Worm (Caenorhabditis elegans): ENCODE results near the gene asg-2.

asg-2 gene

DNA sequence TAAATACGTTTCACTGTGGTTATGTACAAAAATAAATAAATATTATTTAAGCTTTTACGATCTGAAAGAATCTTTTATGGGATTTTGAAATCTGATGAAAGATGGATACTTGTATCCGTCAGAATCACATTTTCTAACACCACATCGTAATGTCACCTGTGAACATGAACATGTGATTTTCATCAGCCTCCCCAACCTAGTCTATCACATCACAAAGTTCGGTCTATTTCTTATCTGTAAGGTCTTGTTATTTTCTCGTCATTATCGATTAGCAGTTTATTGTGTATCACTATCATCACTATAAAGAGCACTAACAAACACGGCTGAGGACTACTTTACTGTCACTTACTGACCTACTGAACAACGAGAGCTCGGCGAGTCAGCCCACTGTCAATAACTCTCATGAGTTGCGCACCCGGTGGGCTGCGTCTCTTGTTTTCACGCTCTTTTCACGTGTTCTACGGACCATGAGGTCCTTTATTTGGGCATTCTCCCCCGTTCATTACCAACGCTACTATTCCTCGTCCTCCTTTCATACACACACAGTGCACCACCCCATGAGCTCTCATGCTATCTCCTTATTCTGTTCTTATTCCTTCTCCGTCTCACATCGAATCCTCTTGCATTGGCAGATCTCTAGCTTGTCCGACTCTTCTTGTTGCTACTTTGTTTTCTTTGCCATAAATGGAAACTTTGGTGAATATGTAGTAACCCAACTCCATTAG is 33.8 kb upstream of the asg-2 start:
- no peak for TF ChIP-seq lin-13 (GFP tag; optimal IDR thresholded peaks at IDR 0.05)
- no peak for TF ChIP-seq sdz-12 (GFP tag; optimal IDR thresholded peaks at IDR 0.05)
- TF ChIP-seq lin-1 (GFP tag; IDR thresholded peaks at IDR 0.05), result no peak
- no peak for TF ChIP-seq aly-2 (tag; optimal IDR thresholded peaks at IDR 0.05)
- TF ChIP-seq ama-1 (optimal IDR thresholded peaks at IDR 0.05), result no peak
- TF ChIP-seq madf-5 (GFP tag; IDR thresholded peaks at IDR 0.05), result no peak
- TF ChIP-seq cey-2 (tag; optimal IDR thresholded peaks at IDR 0.05; ENCODE audit: borderline replicate concordance, insufficient read depth), result no peak
- TF ChIP-seq saeg-2 (GFP tag; IDR thresholded peaks at IDR 0.05), result no peak
- no peak for TF ChIP-seq unc-130 (GFP tag; optimal IDR thresholded peaks at IDR 0.05)
- no peak for TF ChIP-seq nhr-76 (tag; optimal IDR thresholded peaks at IDR 0.05)
- TF ChIP-seq hlh-11 (tag; optimal IDR thresholded peaks at IDR 0.05), result peak; percentile 70
- TF ChIP-seq nhr-102 (tag; optimal IDR thresholded peaks at IDR 0.05), result peak; percentile 5
- no peak for TF ChIP-seq nhr-42 (GFP tag; IDR thresholded peaks at IDR 0.05)
- no peak for TF ChIP-seq F10B5.3 (tag; optimal IDR thresholded peaks at IDR 0.05)
- no peak for TF ChIP-seq lin-38 (GFP tag; IDR thresholded peaks at IDR 0.05)
- no peak for TF ChIP-seq egl-27 (tag; optimal IDR thresholded peaks at IDR 0.05)
- no peak for TF ChIP-seq ztf-7 (tag; optimal IDR thresholded peaks at IDR 0.05)
- TF ChIP-seq ces-1 (GFP tag; optimal IDR thresholded peaks at IDR 0.05), result no peak
- no peak for TF ChIP-seq hmg-1.1 (GFP tag; IDR thresholded peaks at IDR 0.05)
- no peak for TF ChIP-seq Y5F2A.4 (GFP tag; optimal IDR thresholded peaks at IDR 0.05)
- TF ChIP-seq nhr-77 (tag; optimal IDR thresholded peaks at IDR 0.05), result peak; percentile 6
- no peak for TF ChIP-seq Y48G9A.11 (GFP tag; IDR thresholded peaks at IDR 0.05)
- TF ChIP-seq zfp-2 (tag; optimal IDR thresholded peaks at IDR 0.05), result no peak
- TF ChIP-seq unc-62 (GFP tag; optimal IDR thresholded peaks at IDR 0.05 in 1 of 2), result peak in 1 of 2 experiments; percentile 56
- TF ChIP-seq unc-62 (tag; optimal IDR thresholded peaks at IDR 0.05), result no peak
- TF ChIP-seq daf-12 (tag; optimal IDR thresholded peaks at IDR 0.05), result no peak
- no peak for TF ChIP-seq lin-15B (tag; optimal IDR thresholded peaks at IDR 0.05)
- TF ChIP-seq unc-39 (tag; optimal IDR thresholded peaks at IDR 0.05), result no peak
- no peak for TF ChIP-seq nhr-6 (tag; optimal IDR thresholded peaks at IDR 0.05)
- TF ChIP-seq lim-7 (GFP tag; IDR thresholded peaks at IDR 0.05), result no peak
- peak; percentile 77 for TF ChIP-seq hlh-30 (tag; optimal IDR thresholded peaks at IDR 0.05; ENCODE audit: insufficient read depth)
- TF ChIP-seq ceh-82 (tag; optimal IDR thresholded peaks at IDR 0.05), result no peak
- no peak for TF ChIP-seq daf-8 (GFP tag; IDR thresholded peaks at IDR 0.05)
- 0 out of 2 replicates have a peak, but pooled peaks have one; percentile 24 for TF ChIP-seq T26A8.4 (GFP tag; IDR thresholded peaks at IDR 0.05)
- TF ChIP-seq ztf-11 (tag; optimal IDR thresholded peaks at IDR 0.05), result no peak
- TF ChIP-seq tra-1 (GFP tag; IDR thresholded peaks at IDR 0.05), result peak; percentile 39; the same call in 1 of the 2 replicates
- peak; percentile 2 for TF ChIP-seq pqm-1 (tag; optimal IDR thresholded peaks at IDR 0.05)
- no peak for TF ChIP-seq mep-1 (tag; optimal IDR thresholded peaks at IDR 0.05)
- no peak for TF ChIP-seq zip-2 (tag; optimal IDR thresholded peaks at IDR 0.05)
- no peak for TF ChIP-seq D1046.2 (GFP tag; IDR thresholded peaks at IDR 0.05)
- TF ChIP-seq Y75B8A.6 (GFP tag; IDR thresholded peaks at IDR 0.05), result no peak
- no peak for TF ChIP-seq lir-3 (tag; optimal IDR thresholded peaks at IDR 0.05)
- TF ChIP-seq mxl-2 (GFP tag; conservative IDR thresholded peaks at IDR 0.05), result peak; percentile 75; the same call in 1 of the 2 replicates
- TF ChIP-seq dmd-6 (GFP tag; IDR thresholded peaks at IDR 0.05), result peak; percentile 52; the same call in 1 of the 2 replicates
- TF ChIP-seq ctbp-1 (GFP tag; IDR thresholded peaks at IDR 0.05), result no peak
- no peak for TF ChIP-seq hif-1 (tag; optimal IDR thresholded peaks at IDR 0.05)
- TF ChIP-seq nhr-28 (tag; optimal IDR thresholded peaks at IDR 0.05), result peak; percentile 85
- no peak for TF ChIP-seq zfp-3 (GFP tag; conservative IDR thresholded peaks at IDR 0.05)
- TF ChIP-seq F44E2.7 (GFP tag; IDR thresholded peaks at IDR 0.05), result no peak
- TF ChIP-seq dmd-9 (GFP tag; IDR thresholded peaks at IDR 0.05), result no peak
- TF ChIP-seq mdl-1 (tag; optimal IDR thresholded peaks at IDR 0.05), result peak in 1 of 2 experiments; percentile 51
